Worm (Caenorhabditis elegans): ENCODE results near the gene ZC190.5.

ZC190.5 gene

DNA sequence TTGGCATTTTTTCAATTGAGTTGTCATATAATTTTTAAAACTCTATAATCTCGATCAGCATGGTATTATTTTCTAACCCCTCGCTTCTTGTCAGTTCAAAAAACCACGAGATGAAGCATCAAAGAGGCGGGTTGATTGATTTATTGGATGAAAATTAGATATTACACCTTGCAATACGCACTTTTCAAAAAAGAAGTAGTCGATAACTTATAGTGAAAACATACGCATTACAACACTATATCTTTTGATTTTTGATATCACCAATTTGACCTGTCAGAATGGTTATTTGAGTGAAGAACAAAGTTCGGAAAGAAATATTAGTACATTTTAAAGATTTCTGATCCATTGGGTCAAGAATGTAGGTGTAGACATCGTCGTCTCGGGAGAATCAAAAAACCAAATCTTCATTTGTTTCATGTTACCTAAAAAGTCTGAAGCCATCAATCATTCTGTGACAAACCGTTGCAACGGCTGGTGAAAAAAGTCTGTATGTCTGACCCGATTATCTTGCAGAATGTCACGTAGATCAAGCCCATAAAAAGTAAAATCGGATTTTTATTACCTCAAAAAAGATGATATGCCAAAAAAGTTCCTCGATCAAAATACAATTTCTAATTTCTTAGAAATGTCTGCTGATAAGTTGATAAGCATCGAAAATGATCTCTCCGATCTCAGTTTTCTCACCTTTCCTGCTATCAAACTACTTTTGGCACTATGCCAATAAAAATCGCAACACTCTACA lies 20.1 kb downstream of the ZC190.5 start:
- TF ChIP-seq unc-55 (GFP tag; optimal IDR thresholded peaks at IDR 0.05), result peak; percentile 14
- TF ChIP-seq ceh-22 (tag; optimal IDR thresholded peaks at IDR 0.05), result no peak

- TF ChIP-seq eyg-1 (tag; optimal IDR thresholded peaks at IDR 0.05), result no peak
- TF ChIP-seq dmd-4 (tag; optimal IDR thresholded peaks at IDR 0.05; ENCODE audit: borderline replicate concordance), result no peak
- TF ChIP-seq lin-11 (tag; optimal IDR thresholded peaks at IDR 0.05), result no peak
- TF ChIP-seq syd-9 (tag; optimal IDR thresholded peaks at IDR 0.05), result no peak
- no peak for TF ChIP-seq tbx-2 (tag; optimal IDR thresholded peaks at IDR 0.05)
- no peak for TF ChIP-seq ceh-34 (tag; optimal IDR thresholded peaks at IDR 0.05)
- no peak for TF ChIP-seq ceh-45 (GFP tag; IDR thresholded peaks at IDR 0.05)
- no peak for TF ChIP-seq fkh-6 (tag; optimal IDR thresholded peaks at IDR 0.05)
- TF ChIP-seq hlh-6 (tag; optimal IDR thresholded peaks at IDR 0.05), result no peak
Measured at ce11 chrV:8652177-8652576, 21.2 kb downstream of the ZC190.5 start.

DNA sequence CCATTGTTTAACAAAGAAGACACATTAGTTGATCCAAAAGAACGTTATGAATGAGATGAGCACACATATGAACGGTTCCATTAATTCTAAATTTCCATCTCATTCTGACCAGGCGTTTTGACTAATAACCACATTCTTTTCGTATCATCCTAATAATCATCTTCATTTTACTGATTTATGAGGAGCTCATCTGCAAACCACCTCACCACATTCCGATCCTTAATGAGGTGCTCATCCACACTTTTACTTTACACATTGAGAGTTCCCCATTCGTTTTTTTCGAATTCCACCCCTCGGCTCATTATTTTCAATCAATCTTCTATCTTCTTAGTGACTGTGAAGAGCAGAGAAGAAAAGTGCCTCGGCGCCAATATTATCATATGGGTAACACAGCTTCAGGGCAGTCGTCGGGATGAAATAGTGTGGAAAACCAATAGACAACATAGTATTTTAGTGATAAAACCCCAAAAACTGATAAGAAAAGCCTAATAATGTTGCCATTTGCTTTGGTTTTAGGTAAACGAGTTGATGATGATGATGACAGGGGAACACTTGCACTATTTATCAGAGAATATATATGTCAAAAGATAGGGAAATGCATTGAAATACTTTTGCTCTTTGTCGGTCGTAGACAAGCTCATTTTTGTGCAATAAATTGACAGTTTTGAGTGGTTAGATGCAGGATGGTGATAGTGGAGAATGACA lies 22.2 kb downstream of the ZC190.5 start:
- peak; percentile 98 for TF ChIP-seq elt-2 (tag; optimal IDR thresholded peaks at IDR 0.05)
- TF ChIP-seq lim-6 (tag; optimal IDR thresholded peaks at IDR 0.05), result no peak
- TF ChIP-seq gmeb-2 (tag; optimal IDR thresholded peaks at IDR 0.05), result no peak
- TF ChIP-seq odd-2 (tag; optimal IDR thresholded peaks at IDR 0.05), result no peak
- TF ChIP-seq dve-1 (tag; optimal IDR thresholded peaks at IDR 0.05), result peak; percentile 18
- no peak for TF ChIP-seq ceh-18 (tag; optimal IDR thresholded peaks at IDR 0.05)
- TF ChIP-seq nhr-232 (tag; optimal IDR thresholded peaks at IDR 0.05), result no peak
- TF ChIP-seq pax-1 (tag; optimal IDR thresholded peaks at IDR 0.05), result no peak

DNA sequence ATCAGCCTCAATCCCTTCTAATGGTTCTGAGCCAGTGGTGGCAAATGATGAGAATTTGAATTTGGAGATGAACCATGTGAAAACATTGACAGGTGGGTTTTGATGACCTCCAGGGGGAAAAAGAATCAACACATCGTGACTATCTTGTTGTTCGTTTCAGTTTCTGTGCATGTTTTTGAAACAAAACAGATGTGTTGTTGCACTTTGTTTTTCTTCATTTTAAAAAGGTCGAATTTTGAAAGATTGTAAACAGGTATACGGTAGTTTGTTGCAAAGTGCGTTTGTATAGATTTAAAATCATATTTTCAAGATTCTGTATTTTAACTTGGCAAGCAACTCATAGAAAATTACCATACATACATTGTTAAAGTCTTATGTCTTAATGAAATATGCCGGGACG lies 23.0 kb downstream of the ZC190.5 start:
- TF ChIP-seq hlh-6 (tag; optimal IDR thresholded peaks at IDR 0.05) (no peak), lin-11 (tag; optimal IDR thresholded peaks at IDR 0.05) (no peak), Y22D7AL.16 (tag; optimal IDR thresholded peaks at IDR 0.05) (no peak), pag-3 (tag; optimal IDR thresholded peaks at IDR 0.05; ENCODE audit: borderline replicate concordance) (no peak), ceh-34 (tag; optimal IDR thresholded peaks at IDR 0.05) (no peak), sox-2 (GFP tag; IDR thresholded peaks at IDR 0.05) (no peak), C08G9.2 (tag; optimal IDR thresholded peaks at IDR 0.05) (no peak), ttx-3 (tag; optimal IDR thresholded peaks at IDR 0.05) (no peak), C38D4.7 (GFP tag; optimal IDR thresholded peaks at IDR 0.05) (no peak), npax-4 (tag; optimal IDR thresholded peaks at IDR 0.05) (no peak), rnt-1 (tag; optimal IDR thresholded peaks at IDR 0.05) (no peak), madf-2 (tag; optimal IDR thresholded peaks at IDR 0.05) (no peak), hlh-8 (tag; optimal IDR thresholded peaks at IDR 0.05) (no peak), ceh-24 (tag; optimal IDR thresholded peaks at IDR 0.05) (no peak), pax-1 (tag; optimal IDR thresholded peaks at IDR 0.05) (no peak), pha-2 (tag; optimal IDR thresholded peaks at IDR 0.05) (no peak), ahr-1 (tag; optimal IDR thresholded peaks at IDR 0.05) (no peak), pat-9 (tag; optimal IDR thresholded peaks at IDR 0.05) (no peak), ceh-30 (tag; optimal IDR thresholded peaks at IDR 0.05) (no peak)

ce11 chrV:8648251-8648650 lies 25.1 kb downstream of the ZC190.5 start:
- TF ChIP-seq unc-55 (GFP tag; optimal IDR thresholded peaks at IDR 0.05) (no peak), elt-2 (tag; optimal IDR thresholded peaks at IDR 0.05) (peak; percentile 81)
